Worm (Caenorhabditis elegans) whole organism, L2 larva: Measurements from ENCODE around the gene C46G7.5.
"Not testable (repeated sequence)": the region's sequence is repeated elsewhere in the genome, so short reads cannot be mapped to it uniquely, and the experiment has no call there.

Experiments
- C34F6.9 ChIP-seq: fragments of 150-350 bp; optimal IDR thresholded peaks from 2 replicates; lab custom pipeline; 2014; ENCODE audit warnings: missing biosample characterization, missing genetic modification characterization
- F13H6.1 ChIP-seq: sonication (generic microtip); optimal IDR thresholded peaks from 2 replicates; lab custom pipeline; 2016; ENCODE audit warnings: missing genetic modification characterization, missing compliant biosample characterization
- ZK546.5 ChIP-seq: sonication (generic microtip); optimal IDR thresholded peaks from 2 replicates; lab custom pipeline; 2017; ENCODE audit warnings: missing biosample characterization, missing genetic modification characterization
- aly-2 ChIP-seq: fragments of 150-350 bp; optimal IDR thresholded peaks from 2 replicates; lab custom pipeline; 2014; ENCODE audit warnings: missing biosample characterization, missing genetic modification characterization
- ama-1 ChIP-seq: fragments of 150-350 bp; optimal IDR thresholded peaks from 2 replicates; lab custom pipeline; 2018; ENCODE audit warnings: inconsistent platforms
- ceh-82 ChIP-seq: fragments of 150-350 bp; optimal IDR thresholded peaks from 2 replicates; lab custom pipeline; 2014; ENCODE audit warnings: missing biosample characterization, missing genetic modification characterization
- crh-2 ChIP-seq: sonication (generic microtip); optimal IDR thresholded peaks from 2 replicates; lab custom pipeline; 2017; ENCODE audit warnings: missing biosample characterization, missing genetic modification characterization
- dmd-4 ChIP-seq: sonication (generic microtip); optimal IDR thresholded peaks from 2 replicates; lab custom pipeline; 2017; ENCODE audit warnings: missing biosample characterization, missing genetic modification characterization
- egl-27 ChIP-seq: sonication (generic microtip); optimal IDR thresholded peaks from 3 replicates; lab custom pipeline; 2017; ENCODE audit warnings: missing biosample characterization, missing genetic modification reagents, missing genetic modification characterization
- elt-1 ChIP-seq: fragments of 150-350 bp; optimal IDR thresholded peaks from 2 replicates; lab custom pipeline; 2014; ENCODE audit warnings: missing biosample characterization, missing genetic modification characterization
- elt-3 ChIP-seq: sonication (generic microtip); optimal IDR thresholded peaks from 2 replicates; lab custom pipeline; 2017; ENCODE audit warnings: missing biosample characterization, missing genetic modification characterization
- fos-1 ChIP-seq: fragments of 150-350 bp; optimal IDR thresholded peaks from 2 replicates; lab custom pipeline; 2014; ENCODE audit warnings: missing biosample characterization, missing genetic modification characterization
- lin-11 ChIP-seq: fragments of 150-350 bp; sonication (generic microtip); optimal IDR thresholded peaks from 2 replicates; lab custom pipeline; 2014; ENCODE audit warnings: missing biosample characterization, missing genetic modification characterization, inconsistent platforms, mixed read lengths
- lin-13 ChIP-seq: fragments of 150-350 bp; optimal IDR thresholded peaks from 2 replicates; lab custom pipeline; 2014; ENCODE audit warnings: missing biosample characterization, missing genetic modification reagents, missing genetic modification characterization
- lsy-2 ChIP-seq, 2 experiments: fragments of 150-350 bp in 1 of 2; sonication (generic microtip) in 1 of 2; optimal IDR thresholded peaks; 2 replicates each; lab custom pipeline; 2014 to 2017; ENCODE audit warnings: missing biosample characterization in 2 of 2, missing genetic modification characterization in 2 of 2
- mab-5 ChIP-seq: fragments of 150-350 bp; optimal IDR thresholded peaks from 2 replicates; lab custom pipeline; 2014; ENCODE audit warnings: missing biosample characterization, missing genetic modification characterization
- mbf-1 ChIP-seq: sonication (generic microtip); optimal IDR thresholded peaks from 2 replicates; lab custom pipeline; 2017; ENCODE audit warnings: missing biosample characterization, missing genetic modification characterization
- mdl-1 ChIP-seq, 2 experiments: fragments of 150-350 bp in 1 of 2; sonication (generic microtip) in 1 of 2; optimal IDR thresholded peaks; 2 replicates each; lab custom pipeline; 2017; ENCODE audit warnings: missing biosample characterization in 2 of 2, missing genetic modification characterization in 2 of 2
- nhr-10 ChIP-seq: sonication (generic microtip); optimal IDR thresholded peaks from 2 replicates; lab custom pipeline; 2017; ENCODE audit warnings: missing biosample characterization, missing genetic modification characterization
- nhr-12 ChIP-seq: fragments of 150-350 bp; optimal IDR thresholded peaks from 2 replicates; lab custom pipeline; 2014; ENCODE audit warnings: missing biosample characterization, missing genetic modification characterization
- nhr-129 ChIP-seq: fragments of 150-350 bp; optimal IDR thresholded peaks from 2 replicates; lab custom pipeline; 2014; ENCODE audit warnings: missing biosample characterization, missing genetic modification characterization
- nhr-21 ChIP-seq: fragments of 150-350 bp; optimal IDR thresholded peaks from 2 replicates; lab custom pipeline; 2014; ENCODE audit warnings: missing biosample characterization, missing genetic modification characterization
- nhr-23 ChIP-seq: fragments of 150-350 bp; optimal IDR thresholded peaks from 2 replicates; lab custom pipeline; 2014; ENCODE audit warnings: missing biosample characterization, missing genetic modification reagents, missing genetic modification characterization
- nhr-237 ChIP-seq: fragments of 150-350 bp; optimal IDR thresholded peaks from 2 replicates; lab custom pipeline; 2014; ENCODE audit warnings: missing biosample characterization, missing genetic modification characterization
- nhr-6 ChIP-seq: fragments of 150-350 bp; optimal IDR thresholded peaks from 2 replicates; lab custom pipeline; 2014; ENCODE audit warnings: missing biosample characterization, missing genetic modification characterization
- nhr-77 ChIP-seq: fragments of 150-350 bp; optimal IDR thresholded peaks from 2 replicates; lab custom pipeline; 2014; ENCODE audit warnings: missing biosample characterization, missing genetic modification characterization
- sma-3 ChIP-seq: sonication (generic microtip); optimal IDR thresholded peaks from 2 replicates; lab custom pipeline; 2016; ENCODE audit warnings: missing genetic modification reagents, missing genetic modification characterization, missing compliant biosample characterization
- sma-9 ChIP-seq, 2 experiments: fragments of 150-350 bp in 1 of 2; sonication (generic microtip) in 1 of 2; optimal IDR thresholded peaks; 2 replicates each; lab custom pipeline; 2014 to 2016; ENCODE audit warnings: missing genetic modification characterization in 2 of 2, mild to moderate bottlenecking in 1 of 2, missing biosample characterization in 1 of 2, missing compliant biosample characterization in 1 of 2, missing genetic modification reagents in 1 of 2, moderate library complexity in 1 of 2
- unc-39 ChIP-seq: fragments of 150-350 bp; optimal IDR thresholded peaks from 2 replicates; lab custom pipeline; 2014; ENCODE audit warnings: missing biosample characterization, missing genetic modification characterization
- unc-55 ChIP-seq: fragments of 150-350 bp; sonication (generic microtip); optimal IDR thresholded peaks from 3 replicates; lab custom pipeline; 2014; ENCODE audit warnings: missing biosample characterization, missing genetic modification reagents, missing genetic modification characterization
- ztf-1 ChIP-seq: fragments of 200-800 bp; sonication (Bioruptor generic); conservative IDR thresholded peaks from 2 replicates; pipeline ENCODE4 v1.3.6; 2022; ENCODE audit warnings: missing genetic modification characterization, missing compliant biosample characterization

The C46G7.5 gene

DNA sequence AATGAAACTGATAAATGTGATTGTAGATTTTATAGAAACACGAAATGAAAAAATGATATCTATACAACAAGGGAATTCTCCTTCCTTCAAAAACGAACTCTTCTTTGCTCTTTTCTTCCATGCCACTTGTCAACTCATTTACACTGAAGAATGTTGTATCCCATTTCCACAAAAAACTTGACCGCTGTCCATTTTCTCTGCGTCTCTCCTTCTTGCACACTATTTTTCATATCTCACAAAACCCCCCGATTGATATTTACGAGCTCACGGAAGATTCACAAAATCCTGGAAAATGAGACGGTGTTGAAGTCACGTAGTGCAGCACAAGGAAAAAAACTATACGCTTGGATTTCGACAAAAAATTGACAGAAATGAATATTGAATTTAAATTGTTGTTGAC, 23.7 kb upstream of the C46G7.5 start:
- TF ChIP-seq nhr-12 (tag; lab: Kevin White, UChicago) (no peak), F13H6.1 (no peak), nhr-10 (no peak), ceh-82 (tag; lab: Kevin White, UChicago) (no peak), egl-27 (tag; lab: Kevin White, UChicago) (no peak), nhr-23 (tag; lab: Kevin White, UChicago) (no peak), C34F6.9 (tag; lab: Kevin White, UChicago) (no peak), ama-1 (lab: Kevin White, UChicago) (no peak), nhr-237 (tag; lab: Kevin White, UChicago) (no peak), ZK546.5 (tag; lab: Kevin White, UChicago) (no peak)

- not testable (repeated sequence) for TF ChIP-seq elt-3, lin-11, mab-5 (tag; lab: Kevin White, UChicago)
Measured at ce11 chrIV:6033539-6033938, 22.1 kb upstream of the C46G7.5 start, which contains the start of gene pqn-22. Gene pqn-22, minus strand, starts transcription at chrIV:6033639.

ce11 chrIV:6032413-6032812, 21.0 kb upstream of the C46G7.5 start:
- no peak for TF ChIP-seq lin-11 (tag; lab: Kevin White, UChicago)
- TF ChIP-seq lsy-2 (tag; optimal IDR thresholded peaks at IDR 0.05; lab: Kevin White, UChicago), result no peak
- no peak for TF ChIP-seq nhr-21 (tag; lab: Kevin White, UChicago)
- no peak for TF ChIP-seq nhr-129 (tag; lab: Kevin White, UChicago)

DNA sequence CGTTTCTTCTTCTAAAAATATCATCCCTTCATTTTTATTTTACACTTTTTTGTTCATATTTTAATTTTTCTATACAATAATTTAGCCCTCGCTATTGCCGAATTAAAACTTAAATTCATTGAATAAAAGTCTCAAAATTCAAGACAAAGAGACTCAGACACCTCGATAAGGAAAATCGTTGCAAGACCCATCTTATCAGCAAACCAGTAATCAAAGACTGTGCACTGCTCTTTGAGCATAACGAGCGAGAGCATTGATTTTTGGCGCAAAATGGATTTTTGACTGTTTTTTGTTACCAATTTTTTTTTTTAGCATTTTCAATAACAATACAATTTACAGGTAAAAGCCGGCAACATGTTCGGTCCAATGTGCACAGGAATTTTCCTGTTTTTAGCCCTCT, 6.2 kb upstream of the C46G7.5 start, which contains the start of gene C46G7.1:
Gene C46G7.1 (plus strand): TSS at position 340 of the 400 bp plus-strand sequence.
- TF ChIP-seq C34F6.9 (tag; lab: Kevin White, UChicago) (no peak), crh-2 (tag; lab: Kevin White, UChicago) (peak; percentile 53), fos-1 (tag; lab: Kevin White, UChicago) (peak; percentile 49)

DNA sequence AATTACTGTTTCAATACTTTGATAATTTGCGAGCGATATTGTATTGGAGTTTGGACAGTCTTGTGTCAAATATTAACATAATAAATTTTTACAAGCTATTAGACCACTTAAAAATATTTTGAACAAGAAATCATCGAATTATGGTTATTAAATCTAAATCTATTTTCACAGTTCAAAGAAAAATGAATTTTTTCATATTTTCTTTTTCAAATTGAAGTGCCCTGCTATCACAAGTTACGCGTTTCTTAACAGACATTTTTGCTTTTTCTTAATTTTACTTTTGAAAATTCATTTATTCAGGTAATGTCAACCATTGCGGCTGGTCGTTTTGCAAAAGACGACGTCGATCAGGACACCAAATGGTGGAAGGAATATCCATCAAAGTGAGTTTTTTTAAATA, 3.5 kb upstream of the C46G7.5 start, which contains the start of gene C46G7.2:
Gene C46G7.2 (plus strand): TSS at position 301 of the 400 bp plus-strand sequence.
- TF ChIP-seq nhr-237 (tag; lab: Kevin White, UChicago) (no peak), unc-55 (no peak), fos-1 (tag; lab: Kevin White, UChicago) (no peak), unc-39 (tag; lab: Kevin White, UChicago) (no peak), sma-3 (GFP tag; lab: Kevin White, UChicago) (no peak), ztf-1 (no peak), nhr-6 (tag; lab: Kevin White, UChicago) (no peak), mab-5 (tag; lab: Kevin White, UChicago) (no peak), aly-2 (no peak), mbf-1 (tag; lab: Kevin White, UChicago) (no peak), dmd-4 (tag; lab: Kevin White, UChicago) (no peak), mdl-1 (tag; optimal IDR thresholded peaks at IDR 0.05; lab: Kevin White, UChicago) (no peak), elt-3 (tag; lab: Kevin White, UChicago) (no peak), ceh-82 (tag; lab: Kevin White, UChicago) (no peak), ZK546.5 (tag; lab: Kevin White, UChicago) (no peak), elt-1 (tag; lab: Kevin White, UChicago) (no peak), lin-13 (GFP tag; lab: Kevin White, UChicago) (no peak), nhr-77 (tag; lab: Kevin White, UChicago) (no peak), nhr-23 (tag; lab: Kevin White, UChicago) (no peak)

ce11 chrIV:6013853-6014252, 2.4 kb upstream of the C46G7.5 start:
- TF ChIP-seq C34F6.9 (tag; lab: Kevin White, UChicago) (peak; percentile 8), sma-9 (GFP tag; optimal IDR thresholded peaks at IDR 0.05; lab: Kevin White, UChicago) (peak; percentile 32), sma-9 (tag; optimal IDR thresholded peaks at IDR 0.05; lab: Kevin White, UChicago) (no peak), nhr-10 (no peak), lsy-2 (tag; optimal IDR thresholded peaks at IDR 0.05; lab: Kevin White, UChicago) (no peak), nhr-129 (tag; lab: Kevin White, UChicago) (no peak), F13H6.1 (peak; percentile 64)
